Worm (Caenorhabditis elegans) whole organism, L3 larva: ENCODE measurements around the gene vhp-1.

ENCODE experiments used
- aly-2 ChIP-seq: fragments of 150-350 bp; optimal IDR thresholded peaks from 2 replicates; lab custom pipeline; 2014; ENCODE audit warnings: missing biosample characterization, missing genetic modification characterization
- ceh-9 ChIP-seq: sonication (generic microtip); optimal IDR thresholded peaks from 2 replicates; lab custom pipeline; 2018; ENCODE audit warnings: missing biosample characterization, missing genetic modification characterization
- fkh-10 ChIP-seq: sonication (generic microtip); optimal IDR thresholded peaks from 2 replicates; lab custom pipeline; 2017; ENCODE audit warnings: missing biosample characterization, missing genetic modification reagents, missing genetic modification characterization
- jun-1 ChIP-seq: fragments of 150-350 bp; optimal IDR thresholded peaks from 2 replicates; lab custom pipeline; 2014; ENCODE audit warnings: missing biosample characterization, missing genetic modification reagents, missing genetic modification characterization
- nhr-25 ChIP-seq: sonication (generic microtip); optimal IDR thresholded peaks from 2 replicates; lab custom pipeline; 2017; ENCODE audit warnings: missing biosample characterization, missing genetic modification characterization
- nhr-77 ChIP-seq: fragments of 150-350 bp; optimal IDR thresholded peaks from 2 replicates; lab custom pipeline; 2014; ENCODE audit warnings: missing biosample characterization, missing genetic modification characterization

DNA sequence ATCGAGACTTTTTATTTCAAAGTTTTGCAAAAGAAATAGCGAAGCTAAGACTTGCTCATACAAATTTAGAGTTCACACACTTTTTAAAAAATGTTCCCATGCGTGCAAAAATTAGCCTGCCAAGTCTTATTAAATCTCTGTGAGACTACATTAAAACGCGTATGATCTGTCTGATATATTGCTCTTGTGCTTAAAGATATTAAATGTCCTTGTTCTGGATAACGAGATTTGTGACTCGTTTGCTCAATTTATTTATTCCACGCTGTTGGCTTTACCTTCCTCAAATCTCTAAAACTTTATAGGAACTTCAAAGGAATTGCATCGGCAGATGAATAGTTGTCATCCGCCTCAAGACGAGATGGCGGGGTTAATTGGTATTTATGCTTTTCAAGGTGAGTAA lies 32.3 kb downstream of the vhp-1 start, which contains the start of gene srg-69:
- TF ChIP-seq nhr-25 (no peak), jun-1 (tag; lab: Kevin White, UChicago) (no peak), fkh-10 (no peak), nhr-77 (tag; lab: Kevin White, UChicago) (no peak), aly-2 (tag; lab: Kevin White, UChicago) (no peak), ceh-9 (no peak)
